Fruit fly (Drosophila melanogaster): ENCODE measurements around the gene PolE1.

Gene PolE1

DNA sequence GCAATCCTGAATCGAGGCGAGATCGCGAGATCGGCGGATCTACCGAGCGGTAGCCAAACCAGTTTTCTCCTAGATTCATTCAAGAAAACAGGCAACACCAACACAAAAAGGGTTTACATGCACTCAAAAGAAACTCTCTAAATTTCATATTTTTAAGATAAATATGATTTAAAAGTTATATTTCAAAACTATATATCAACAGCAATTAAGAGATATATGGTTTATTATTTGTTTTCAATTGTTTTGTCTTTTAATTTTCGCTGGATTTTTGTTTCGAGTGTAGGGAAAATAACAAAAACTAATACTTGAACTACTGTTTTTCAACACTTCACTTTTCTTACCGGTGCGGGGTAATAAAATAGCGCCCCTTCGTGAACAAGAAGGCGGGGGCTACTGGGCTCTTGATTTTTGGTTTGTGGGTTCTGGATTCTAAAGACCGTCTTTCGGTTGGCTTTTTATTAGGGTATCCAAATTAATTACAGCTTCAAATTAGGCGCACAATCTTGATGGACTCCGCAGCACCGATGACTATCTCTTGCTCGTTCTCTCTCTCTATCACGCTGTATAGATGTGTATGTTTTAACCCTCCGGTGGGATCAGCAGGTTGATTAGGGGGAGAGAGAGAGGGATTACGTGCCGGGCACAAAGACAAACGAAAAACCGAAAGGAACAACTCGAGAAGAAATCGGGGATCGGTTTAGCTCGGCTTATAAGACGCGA lies 2.7 kb upstream of the PolE1 start (continued):
- TF ChIP-seq Kr (GFP tag; optimal IDR thresholded peaks at IDR 0.05) = peak; percentile 56
- peak; percentile 51; the same call in 1 of the 2 replicates for TF ChIP-seq CG4404 (GFP tag; IDR thresholded peaks at IDR 0.05)
- TF ChIP-seq grau (tag; optimal IDR thresholded peaks at IDR 0.05) = peak; percentile 42
- peak; percentile 11 for TF ChIP-seq Asciz (GFP tag; optimal IDR thresholded peaks at IDR 0.05)
- TF ChIP-seq Bteb2 (GFP tag; optimal IDR thresholded peaks at IDR 0.05) = no peak
- TF ChIP-seq odd (GFP tag; optimal IDR thresholded peaks at IDR 0.05) = peak; percentile 16
- no peak for TF ChIP-seq CG1832 (GFP tag; optimal IDR thresholded peaks at IDR 0.05)
- peak; percentile 82 for TF ChIP-seq CG15696 (tag; optimal IDR thresholded peaks at IDR 0.05)
- peak; percentile 78 for TF ChIP-seq CG33557 (GFP tag; optimal IDR thresholded peaks at IDR 0.05)
- peak; percentile 63 for TF ChIP-seq CG31441 (GFP tag; IDR thresholded peaks at IDR 0.05)
- peak in 1 of 3 experiments; percentile 80 for TF ChIP-seq lola (GFP tag; optimal IDR thresholded peaks at IDR 0.05)
- TF ChIP-seq CG15514 (GFP tag; optimal IDR thresholded peaks at IDR 0.05) = no peak
- peak; percentile 87 for TF ChIP-seq dmrt11E (tag; optimal IDR thresholded peaks at IDR 0.05)
- peak; percentile 27 for TF ChIP-seq CG1602 (GFP tag; optimal IDR thresholded peaks at IDR 0.05)
- peak; percentile 2 for TF ChIP-seq CG6254 (GFP tag; optimal IDR thresholded peaks at IDR 0.05)
- TF ChIP-seq Deaf1 (tag; optimal IDR thresholded peaks at IDR 0.05) = peak; percentile 52
- TF ChIP-seq CG11504 (tag; optimal IDR thresholded peaks at IDR 0.05) = peak; percentile 40
- peak; percentile 31 for TF ChIP-seq CoRest (tag; optimal IDR thresholded peaks at IDR 0.05)
- no peak for TF ChIP-seq CG18011 (GFP tag; optimal IDR thresholded peaks at IDR 0.05)
- peak in 1 of 2 experiments; percentile 14 for TF ChIP-seq tll (GFP tag; optimal IDR thresholded peaks at IDR 0.05)
- no peak for TF ChIP-seq salm (tag; optimal IDR thresholded peaks at IDR 0.05)
- peak; percentile 44 for TF ChIP-seq tio (GFP tag; optimal IDR thresholded peaks at IDR 0.05)
- peak; percentile 79 for TF ChIP-seq CG10267 (tag; optimal IDR thresholded peaks at IDR 0.05)
- no peak for TF ChIP-seq Ets97D (GFP tag; optimal IDR thresholded peaks at IDR 0.05)

DNA sequence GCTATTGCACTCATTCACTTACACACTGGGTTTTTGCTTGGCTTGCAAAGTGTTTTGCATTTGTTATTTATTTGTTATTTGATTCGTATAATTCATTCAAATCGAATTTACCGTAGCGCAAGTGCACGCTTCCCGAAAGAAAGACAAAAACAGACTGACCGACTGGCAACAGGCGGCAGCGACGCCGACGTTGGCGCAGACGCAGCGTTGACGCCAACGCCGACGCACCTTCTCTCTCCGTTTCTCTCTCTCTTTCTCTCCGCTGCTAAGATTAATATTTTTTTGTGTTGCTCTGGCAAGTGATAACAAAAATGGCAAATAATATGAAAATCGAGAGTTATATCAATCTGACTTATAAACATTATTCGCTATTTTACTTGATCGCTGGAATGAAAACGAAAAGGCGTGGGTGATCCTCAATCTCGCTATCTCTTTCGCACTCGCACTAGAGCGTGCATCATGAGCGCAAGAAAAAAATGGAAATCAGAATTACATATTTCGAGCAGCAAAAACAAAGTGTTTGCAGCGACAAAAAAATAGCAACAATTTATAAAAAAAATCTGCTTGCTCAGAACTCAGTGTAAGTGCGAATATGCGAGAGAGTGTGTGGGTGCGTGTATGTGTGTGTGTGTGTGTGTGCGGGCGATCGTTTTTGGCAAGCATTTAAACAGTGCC lies 1.8 kb upstream of the PolE1 start, which contains the start of gene pnt:
pnt (minus strand) TSS at position 161 of the 675 bp plus-strand sequence.
- TF ChIP-seq NC2β (GFP tag; optimal IDR thresholded peaks at IDR 0.05) (no peak), Atf3 (GFP tag; optimal IDR thresholded peaks at IDR 0.05) (no peak), Blimp-1 (GFP tag; optimal IDR thresholded peaks at IDR 0.05) (peak; percentile 37), bcd (GFP tag; optimal IDR thresholded peaks at IDR 0.05) (no peak), CG3847 (GFP tag; IDR thresholded peaks at IDR 0.05) (no peak), CG4424 (GFP tag; optimal IDR thresholded peaks at IDR 0.05) (no peak), CG2199 (GFP tag; IDR thresholded peaks at IDR 0.05) (peak; percentile 71; the same call in 1 of the 3 replicates), sqz (GFP tag; optimal IDR thresholded peaks at IDR 0.05) (peak; percentile 38), CG42726 (GFP tag; IDR thresholded peaks at IDR 0.05; ENCODE audit: partially characterized antibody) (0 out of 2 replicates have a peak, but pooled peaks have one; percentile 6), CG30020 (tag; optimal IDR thresholded peaks at IDR 0.05) (no peak), CG7786 (GFP tag; optimal IDR thresholded peaks at IDR 0.05) (no peak), CG13775 (GFP tag; optimal IDR thresholded peaks at IDR 0.05) (no peak), CG3995 (GFP tag; optimal IDR thresholded peaks at IDR 0.05) (no peak), CG14441 (GFP tag; IDR thresholded peaks at IDR 0.05) (0 out of 2 replicates have a peak, but pooled peaks have one; percentile 17), gfzf (GFP tag; optimal IDR thresholded peaks at IDR 0.05) (no peak), CG10979 (tag; optimal IDR thresholded peaks at IDR 0.05) (no peak), CG8089 (GFP tag; optimal IDR thresholded peaks at IDR 0.05) (no peak), insv (GFP tag; optimal IDR thresholded peaks at IDR 0.05) (no peak), CG5180 (GFP tag; optimal IDR thresholded peaks at IDR 0.05) (no peak), Eip74EF (GFP tag; optimal IDR thresholded peaks at IDR 0.05) (no peak), dan (GFP tag; IDR thresholded peaks at IDR 0.05) (no peak), CG6813 (GFP tag; optimal IDR thresholded peaks at IDR 0.05) (no peak), CG12219 (GFP tag; optimal IDR thresholded peaks at IDR 0.05) (no peak)
